Fruit fly (Drosophila melanogaster) S2 (cell line): ENCODE results near the gene TwdlC.

ENCODE experiments used
- CG8478 ChIP-seq: fragments of >200 bp; optimal IDR thresholded peaks from 2 replicates; lab custom pipeline; 2018
- CTCF ChIP-seq, 2 experiments: fragments of >200 bp; optimal IDR thresholded peaks; 2 replicates each; lab custom pipeline; 2018

The TwdlC gene

DNA sequence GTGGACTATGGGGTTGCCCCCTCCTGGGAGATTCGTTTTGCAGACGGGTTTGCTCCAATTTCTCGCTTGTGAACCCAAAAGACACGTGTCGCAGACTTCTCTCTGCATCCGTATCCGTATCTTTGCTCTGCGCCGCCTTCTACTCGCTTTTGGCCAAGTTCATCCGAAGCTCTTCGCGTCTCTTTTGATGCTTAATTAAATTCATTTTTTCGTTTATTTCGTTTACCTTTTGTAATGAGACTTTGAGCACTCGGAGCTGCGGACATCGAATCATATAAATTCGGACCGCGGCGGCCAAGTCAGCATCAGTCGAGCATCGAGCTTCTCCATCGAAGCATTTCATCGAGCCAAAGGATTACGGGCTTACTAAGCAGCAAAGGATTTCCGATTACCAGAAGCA, at the start of gene TwdlC:
Gene TwdlC (plus strand): TSS at position 301 of the 400 bp plus-strand sequence.
- TF ChIP-seq CG8478 (lab: Kevin White, UChicago) (no peak), CTCF (optimal IDR thresholded peaks at IDR 0.05; lab: Kevin White, UChicago) (no peak)

DNA sequence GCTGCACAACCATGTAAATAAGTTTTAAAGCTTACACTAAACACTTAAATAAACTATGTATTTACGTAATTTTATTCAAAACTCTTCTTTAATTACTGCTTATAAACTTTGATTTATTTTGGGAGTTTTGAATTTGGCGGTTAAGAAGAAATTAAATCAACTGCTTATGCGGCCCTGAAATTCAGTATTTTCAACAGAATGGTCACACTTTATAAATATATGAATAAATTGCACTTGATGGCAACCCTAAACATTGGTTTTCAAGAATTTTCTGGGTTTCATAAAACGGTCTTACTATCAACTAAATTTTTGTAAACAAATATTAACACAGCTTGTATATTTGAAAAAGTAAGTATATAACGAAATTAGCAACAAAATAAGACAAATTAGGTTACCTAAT, 49.4 kb upstream of the TwdlC start, which contains the start of gene CG14252:
Gene CG14252 (plus strand): TSS at position 302 of the 400 bp plus-strand sequence.
- TF ChIP-seq CTCF (optimal IDR thresholded peaks at IDR 0.05; lab: Kevin White, UChicago): peak in 1 of 2 experiments; percentile 3
- TF ChIP-seq CG8478 (lab: Kevin White, UChicago): no peak

DNA sequence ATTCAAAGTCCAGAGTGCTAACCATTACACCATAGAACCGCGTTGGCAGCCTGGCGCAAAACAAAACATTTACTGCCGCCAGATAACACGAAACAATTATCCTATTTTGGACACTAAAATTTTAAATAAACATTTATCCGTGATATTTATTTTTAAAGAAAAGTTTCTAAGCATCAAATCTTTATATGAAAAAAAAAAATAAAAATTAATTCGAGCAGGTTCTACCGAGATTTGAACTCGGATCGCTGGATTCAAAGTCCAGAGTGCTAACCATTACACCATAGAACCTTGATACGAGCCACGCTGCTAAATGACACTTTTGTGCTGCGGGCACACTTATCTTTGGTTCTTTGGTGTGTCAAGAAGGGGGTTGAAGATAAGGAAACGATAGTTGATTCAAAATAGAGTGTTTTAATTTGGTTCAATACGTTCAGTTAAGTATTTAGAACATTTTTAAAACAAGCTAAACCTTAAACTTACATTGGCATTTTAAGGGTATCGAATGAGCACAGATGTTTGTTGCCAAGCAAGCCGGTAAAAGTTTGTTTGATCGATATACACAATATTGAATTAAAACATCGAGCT, 47.2 kb upstream of the TwdlC start, which contains the start of gene Spag1:
Gene Spag1 (plus strand): TSS at position 535 of the 585 bp plus-strand sequence.
- TF ChIP-seq CTCF (optimal IDR thresholded peaks at IDR 0.05; lab: Kevin White, UChicago): no peak
- no peak for TF ChIP-seq CG8478 (lab: Kevin White, UChicago)

DNA sequence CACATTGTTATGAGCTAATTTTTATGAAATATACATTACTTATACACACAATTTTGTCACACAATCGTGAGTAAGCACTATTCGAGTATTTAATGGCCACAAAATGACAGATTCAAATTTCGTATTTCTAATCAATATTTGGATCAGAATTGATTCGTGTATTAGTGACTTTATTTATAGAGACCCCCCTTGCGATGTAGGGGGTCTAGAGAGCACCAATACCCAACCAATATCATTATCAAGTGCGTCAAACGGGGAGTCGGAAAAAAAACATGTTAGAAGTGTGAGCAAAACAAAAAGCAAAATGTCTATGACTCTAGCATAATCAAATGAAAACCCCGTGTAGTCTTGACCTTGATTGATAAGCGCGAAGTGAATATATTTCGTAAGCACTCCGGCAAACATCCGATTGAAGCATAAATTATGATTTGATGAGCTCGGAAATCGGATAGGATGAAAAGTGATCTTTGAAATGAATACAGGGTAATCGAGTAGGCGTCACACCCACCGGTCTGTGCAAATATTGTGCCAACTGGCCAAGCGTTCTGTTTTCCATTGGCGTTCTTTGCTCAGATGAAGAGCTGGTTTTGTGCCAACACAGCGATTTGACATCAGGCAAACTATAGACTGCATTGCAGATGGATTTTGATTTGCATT, 42.3 kb upstream of the TwdlC start:
- no peak for TF ChIP-seq CG8478 (lab: Kevin White, UChicago)
- TF ChIP-seq CTCF (optimal IDR thresholded peaks at IDR 0.05; lab: Kevin White, UChicago): no peak

DNA sequence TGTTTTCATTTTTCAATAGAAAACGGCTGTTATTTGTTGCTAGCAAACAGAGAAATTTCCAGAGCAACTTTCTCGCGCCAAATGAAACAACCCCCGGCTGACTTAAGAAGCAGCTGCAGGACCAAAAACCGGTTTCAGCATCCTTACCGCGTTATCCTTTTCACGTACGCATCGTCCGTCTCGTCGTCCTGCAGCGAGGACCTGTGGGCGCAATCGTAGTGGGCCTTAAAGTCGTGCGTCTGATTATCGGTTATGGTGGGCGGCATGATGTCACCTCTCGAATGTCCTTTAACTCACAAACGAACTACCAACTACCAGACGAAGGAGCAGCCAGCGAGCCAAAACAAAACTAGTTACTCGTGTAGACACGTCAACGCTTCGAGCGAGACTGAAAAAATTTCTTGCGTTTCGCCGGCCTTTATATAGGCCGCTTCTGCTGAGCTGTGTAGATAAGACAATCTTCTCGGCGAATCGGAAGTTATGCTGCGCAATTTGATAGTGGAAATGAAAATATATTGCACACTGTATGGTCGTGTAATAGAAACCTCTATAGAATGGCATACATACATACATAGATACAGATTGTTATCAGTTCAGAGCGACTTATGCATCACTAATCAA, 41.7 kb upstream of the TwdlC start:
- no peak for TF ChIP-seq CG8478 (lab: Kevin White, UChicago)
- no peak for TF ChIP-seq CTCF (optimal IDR thresholded peaks at IDR 0.05; lab: Kevin White, UChicago)

DNA sequence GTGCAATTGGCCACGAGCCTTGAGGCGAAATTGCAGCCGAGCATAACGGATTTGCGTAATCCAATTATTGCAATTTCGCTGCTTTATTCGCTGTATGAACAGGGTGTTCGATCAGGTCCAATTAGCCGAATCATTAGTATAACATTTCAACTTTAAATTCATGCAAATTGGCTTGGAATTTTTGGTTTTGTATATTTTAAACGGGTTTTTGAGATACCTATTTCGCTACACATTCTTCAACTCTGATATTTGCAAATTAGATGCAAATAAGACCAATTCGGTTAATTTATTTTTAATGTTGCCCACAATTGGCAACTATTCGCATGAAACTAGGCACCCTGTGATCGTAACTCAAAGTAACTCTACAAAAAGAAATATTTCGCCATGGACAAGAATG, 41.2 kb upstream of the TwdlC start:
- TF ChIP-seq CTCF (optimal IDR thresholded peaks at IDR 0.05; lab: Kevin White, UChicago) (no peak), CG8478 (lab: Kevin White, UChicago) (no peak)

DNA sequence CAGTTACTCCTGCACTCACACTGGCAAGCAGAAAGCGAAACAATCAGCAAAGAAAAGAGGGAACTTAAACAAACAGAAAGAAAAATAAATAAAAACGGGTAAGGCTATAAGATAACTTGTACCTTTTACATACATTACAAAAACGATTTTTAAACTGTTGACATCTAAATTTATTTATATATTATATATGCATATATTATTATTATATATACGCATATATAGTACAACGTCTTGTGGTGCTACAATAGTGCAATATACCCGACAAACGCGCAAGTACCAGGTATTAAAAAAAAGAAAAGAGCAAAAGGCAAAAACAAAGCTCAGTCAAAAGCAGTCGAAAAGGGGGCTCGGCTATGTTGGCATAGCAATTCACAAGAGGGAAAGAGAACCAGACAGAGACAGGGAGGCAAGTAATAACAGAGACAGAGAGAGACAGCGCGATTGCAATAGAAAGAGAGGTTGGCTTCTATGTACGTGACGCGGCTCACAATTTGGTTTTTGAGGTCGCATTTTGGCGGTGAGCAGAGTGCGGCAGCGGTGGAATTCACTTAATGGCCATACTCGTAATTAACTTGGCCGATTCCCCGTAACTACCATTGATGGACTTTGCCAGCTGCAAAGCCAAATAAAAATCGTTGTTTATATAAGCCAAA, 40.5 kb upstream of the TwdlC start:
- TF ChIP-seq CTCF (optimal IDR thresholded peaks at IDR 0.05; lab: Kevin White, UChicago) (no peak), CG8478 (lab: Kevin White, UChicago) (no peak)

DNA sequence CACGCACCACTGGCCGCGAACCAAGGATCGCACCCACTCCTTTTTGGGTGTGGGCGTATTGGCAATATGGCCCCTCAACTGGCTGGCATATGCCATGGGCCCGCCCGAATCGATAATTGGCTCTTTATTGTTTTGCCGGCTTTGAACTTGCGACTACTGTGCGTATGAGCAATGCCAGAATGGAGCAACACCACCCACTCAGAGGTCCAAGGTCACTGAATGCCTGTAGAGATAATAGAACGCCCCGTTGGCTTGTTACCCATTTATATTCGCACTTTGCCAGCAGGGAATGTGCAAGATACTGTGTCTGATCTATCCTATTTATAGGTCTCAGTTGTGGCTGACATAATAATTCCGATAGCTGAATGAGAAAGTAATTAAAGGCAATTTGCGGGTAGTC, 39.1 kb upstream of the TwdlC start:
- no peak for TF ChIP-seq CG8478 (lab: Kevin White, UChicago)
- no peak for TF ChIP-seq CTCF (optimal IDR thresholded peaks at IDR 0.05; lab: Kevin White, UChicago)

DNA sequence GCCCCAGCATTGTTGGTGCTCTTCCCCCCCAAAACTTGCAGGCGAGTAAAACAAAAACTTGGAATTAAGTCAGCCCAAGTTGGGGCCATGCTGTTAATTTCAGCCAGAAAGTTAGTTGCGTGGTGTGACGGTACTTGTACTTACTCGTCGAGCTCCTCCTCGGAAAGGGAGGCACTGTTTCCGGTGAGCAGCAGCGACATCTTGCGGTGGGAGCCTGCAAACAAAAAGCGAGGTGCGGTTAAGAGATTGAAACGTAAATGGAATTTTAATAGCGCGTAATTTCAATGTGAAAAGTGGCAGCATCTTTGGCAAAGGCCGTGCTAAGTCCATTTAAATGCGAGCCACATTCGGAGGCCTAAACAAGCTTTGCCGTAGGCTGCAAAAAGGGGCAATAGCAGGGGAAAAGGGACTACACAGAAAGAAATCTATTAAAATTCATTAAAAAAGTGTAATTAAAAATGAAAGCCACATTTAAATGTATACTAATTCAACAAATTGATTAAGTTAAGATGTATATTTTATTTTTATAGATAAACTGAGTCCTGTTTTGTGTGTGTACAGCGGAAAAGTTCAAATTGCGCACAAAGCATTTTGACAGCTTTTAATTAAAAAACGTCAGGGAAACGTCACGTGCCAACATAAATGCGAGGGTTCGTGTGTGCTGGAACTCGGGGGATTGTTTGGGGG, 38.1 kb upstream of the TwdlC start:
- TF ChIP-seq CTCF (optimal IDR thresholded peaks at IDR 0.05; lab: Kevin White, UChicago) (peak; percentile 82 to 83), CG8478 (lab: Kevin White, UChicago) (no peak)

DNA sequence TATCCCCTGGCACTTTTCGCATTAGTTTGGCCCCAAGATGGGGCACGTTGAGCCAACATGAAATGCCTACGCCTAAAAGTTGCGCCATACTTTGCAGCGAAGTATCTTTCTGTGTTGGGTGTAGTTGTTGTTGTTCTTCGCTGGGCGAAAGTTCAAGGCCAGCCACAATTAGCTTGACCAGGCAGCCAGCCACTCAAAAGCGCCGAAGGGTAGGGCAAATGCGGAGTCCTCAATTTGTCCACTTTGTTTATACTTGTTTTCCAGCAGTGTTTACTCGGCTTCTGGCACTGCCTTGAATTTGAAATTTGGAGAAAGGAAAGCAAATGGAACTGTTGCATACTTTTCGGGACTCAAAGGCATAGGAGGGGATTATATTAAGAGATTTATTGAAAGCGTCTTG, 37.5 kb upstream of the TwdlC start:
- no peak for TF ChIP-seq CTCF (optimal IDR thresholded peaks at IDR 0.05; lab: Kevin White, UChicago)
- TF ChIP-seq CG8478 (lab: Kevin White, UChicago): no peak

DNA sequence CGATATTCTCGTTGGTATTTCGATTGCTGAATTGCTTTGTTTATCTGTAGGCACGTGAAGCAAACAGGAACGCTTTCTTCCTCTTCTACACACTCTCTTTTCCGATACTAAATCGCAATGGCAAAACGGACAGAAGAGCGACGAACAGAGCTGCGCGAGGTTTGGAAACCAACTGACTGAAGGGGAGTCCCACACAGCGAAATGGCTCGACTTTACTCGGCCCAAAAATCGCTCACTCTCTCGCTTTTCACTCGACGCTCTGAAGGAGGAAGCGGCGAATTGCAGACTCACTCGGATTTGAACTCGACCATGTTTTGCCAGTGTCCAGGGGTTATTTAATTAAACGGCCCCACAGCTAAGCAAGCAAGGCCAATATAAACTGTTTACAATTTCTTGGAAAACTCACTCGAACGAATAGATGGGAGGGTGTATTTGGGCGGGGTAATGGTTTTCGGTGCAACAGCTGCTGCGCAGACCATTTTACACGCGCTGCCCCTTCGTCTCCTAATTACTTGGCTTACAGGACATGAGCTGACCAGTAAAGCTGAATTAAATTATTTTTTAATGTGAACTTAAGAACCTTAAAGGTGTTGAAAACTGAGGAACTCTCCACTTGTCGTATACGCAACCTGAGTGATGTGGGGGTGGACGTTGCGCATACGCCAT, 36.2 kb upstream of the TwdlC start, which contains the start of gene CG6330:
Gene CG6330 (minus strand): TSS at position 178 of the 666 bp plus-strand sequence.
- TF ChIP-seq CG8478 (lab: Kevin White, UChicago) (no peak), CTCF (optimal IDR thresholded peaks at IDR 0.05; lab: Kevin White, UChicago) (no peak)

DNA sequence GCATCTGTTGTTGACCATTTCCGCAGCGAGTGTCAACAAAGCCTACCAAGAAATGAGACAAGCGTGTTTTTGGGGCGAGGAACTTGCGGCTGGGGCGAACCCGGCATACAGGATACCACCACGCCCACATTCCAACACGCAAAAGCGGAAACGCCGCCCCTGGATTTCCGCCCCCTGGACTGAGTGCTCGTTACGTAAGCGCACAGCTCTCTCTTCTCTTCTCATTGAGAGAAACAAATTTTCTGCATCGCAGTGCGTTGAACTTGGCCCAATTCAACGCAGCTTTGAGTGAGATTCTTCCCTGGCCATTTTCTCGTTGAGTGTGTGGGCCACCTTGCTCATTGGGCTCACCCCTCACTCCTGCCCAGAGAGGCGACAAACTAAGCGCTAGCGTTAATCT, 34.1 kb upstream of the TwdlC start:
- no peak for TF ChIP-seq CG8478 (lab: Kevin White, UChicago)
- TF ChIP-seq CTCF (optimal IDR thresholded peaks at IDR 0.05; lab: Kevin White, UChicago): no peak

DNA sequence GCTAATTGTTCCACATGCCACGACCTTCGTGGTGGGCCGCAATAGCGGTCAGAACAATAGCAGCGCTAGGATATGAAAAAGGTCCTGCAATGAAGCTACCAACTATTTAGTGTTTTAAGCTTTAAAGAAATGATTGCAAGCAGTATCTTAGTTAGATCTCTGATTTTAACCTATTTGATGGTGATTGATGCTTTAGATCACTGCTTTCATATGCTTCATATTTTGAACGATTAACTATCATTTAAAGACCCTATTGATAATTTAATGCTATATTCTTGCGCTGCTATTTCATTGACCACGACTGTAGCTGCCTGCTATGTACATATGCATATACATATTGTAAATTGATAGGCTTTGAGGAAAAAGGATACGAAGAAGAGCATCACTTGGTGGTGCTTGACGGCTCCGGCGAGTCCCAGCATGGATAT, 30.9 kb upstream of the TwdlC start:
- TF ChIP-seq CTCF (optimal IDR thresholded peaks at IDR 0.05; lab: Kevin White, UChicago) (no peak), CG8478 (lab: Kevin White, UChicago) (no peak)
